Fruit fly (Drosophila melanogaster) Kc167 (cell line): ENCODE results near the gene CG6908.

Source experiments
- Myc ChIP-seq: fragments of >200 bp; optimal IDR thresholded peaks from 2 replicates; lab custom pipeline; 2017; ENCODE audit warnings: missing external identifiers
- h ChIP-seq: fragments of >200 bp; optimal IDR thresholded peaks from 3 replicates; lab custom pipeline; 2018; ENCODE audit warnings: missing external identifiers
- psq ChIP-seq: fragments of >200 bp; optimal IDR thresholded peaks from 2 replicates; lab custom pipeline; 2017; ENCODE audit warnings: missing external identifiers

dm6 chr3R:11688055-11688454, 1.8 kb downstream of the CG6908 start, which contains the start of gene CG6834:
- no peak for TF ChIP-seq Myc (lab: Kevin White, UChicago)
- TF ChIP-seq h, result no peak
- no peak for TF ChIP-seq psq
